Worm (Caenorhabditis elegans) whole organism, young adult: Measurements from ENCODE around the gene F55G1.15.

Experiments
- B0035.1 ChIP-seq: sonication (generic microtip); optimal IDR thresholded peaks from 2 replicates; lab custom pipeline; 2016; ENCODE audit warnings: missing genetic modification characterization, mild to moderate bottlenecking, missing compliant biosample characterization, missing genotype, missing genetic modification reagents
- B0261.1 ChIP-seq: sonication (generic microtip); optimal IDR thresholded peaks from 2 replicates; lab custom pipeline; 2016; ENCODE audit warnings: mild to moderate bottlenecking, missing genetic modification characterization, moderate library complexity, missing compliant biosample characterization
- B0336.3 ChIP-seq: fragments of 200-800 bp; sonication (Bioruptor generic); IDR thresholded peaks from 2 replicates; pipeline ENCODE4 v1.3.6; 2022; ENCODE audit warnings: missing genetic modification characterization, missing compliant biosample characterization
- C06A6.2 ChIP-seq: fragments of 200-800 bp; sonication (Bioruptor generic); conservative IDR thresholded peaks from 2 replicates; pipeline ENCODE4 v1.3.6; 2022; ENCODE audit warnings: missing genetic modification characterization, missing compliant biosample characterization
- F33H1.4 ChIP-seq: fragments of 200-800 bp; sonication (Bioruptor generic); IDR thresholded peaks from 2 replicates; pipeline ENCODE4 v1.3.6; 2022; ENCODE audit warnings: missing genetic modification reagents, missing genetic modification characterization, missing compliant biosample characterization
- F49E8.2 ChIP-seq: sonication (generic microtip); optimal IDR thresholded peaks from 3 replicates; lab custom pipeline; 2017; ENCODE audit warnings: missing genetic modification characterization, mild to moderate bottlenecking, missing compliant biosample characterization, antibody characterized with exemption, moderate library complexity; ENCODE audit not compliant: insufficient read depth
- F52B5.7 ChIP-seq: sonication (generic microtip); optimal IDR thresholded peaks from 2 replicates; lab custom pipeline; 2016; ENCODE audit warnings: mild to moderate bottlenecking, missing genetic modification characterization, missing compliant biosample characterization
- F57A8.1 ChIP-seq: fragments of 200-800 bp; sonication (Bioruptor generic); optimal IDR thresholded peaks from 2 replicates; lab custom pipeline; 2018; ENCODE audit warnings: mild to moderate bottlenecking, missing genetic modification characterization, moderate library complexity, missing compliant biosample characterization
- K11D2.4 ChIP-seq: fragments of 200-800 bp; sonication (Bioruptor generic); IDR thresholded peaks from 2 replicates; pipeline ENCODE4 v1.3.6; 2022; ENCODE audit warnings: missing genetic modification reagents, missing genetic modification characterization, missing compliant biosample characterization
- T26A5.8 ChIP-seq: sonication (generic microtip); optimal IDR thresholded peaks from 2 replicates; lab custom pipeline; 2016; ENCODE audit warnings: missing genetic modification characterization, missing compliant biosample characterization
- Y53G8AR.9 ChIP-seq: fragments of 200-800 bp; sonication (Bioruptor generic); conservative IDR thresholded peaks from 2 replicates; pipeline ENCODE4 v1.3.6; 2022; ENCODE audit warnings: missing genetic modification reagents, missing genetic modification characterization, missing compliant biosample characterization
- Y67H2A.10 ChIP-seq: fragments of 200-800 bp; sonication (Bioruptor generic); conservative IDR thresholded peaks from 2 replicates; pipeline ENCODE4 v1.3.6; 2022; ENCODE audit warnings: missing genetic modification reagents, missing genetic modification characterization, missing compliant biosample characterization
- attf-5 ChIP-seq: fragments of 200-800 bp; sonication (Bioruptor generic); optimal IDR thresholded peaks from 2 replicates; lab custom pipeline; 2018; ENCODE audit warnings: mild to moderate bottlenecking, missing genetic modification characterization, missing compliant biosample characterization
- bed-2 ChIP-seq: fragments of 200-800 bp; sonication (Bioruptor generic); IDR thresholded peaks from 2 replicates; pipeline ENCODE4 v1.3.6; 2022; ENCODE audit warnings: missing genetic modification reagents, missing genetic modification characterization, missing compliant biosample characterization
- ccch-3 ChIP-seq: fragments of 200-800 bp; sonication (Bioruptor generic); optimal IDR thresholded peaks from 2 replicates; lab custom pipeline; 2018; ENCODE audit warnings: mild to moderate bottlenecking, missing genetic modification characterization, missing compliant biosample characterization
- cebp-1 ChIP-seq, 2 experiments: fragments of 200-800 bp in 1 of 2; sonication (Bioruptor generic) in 1 of 2; sonication (generic microtip) in 1 of 2; IDR thresholded peaks in 1 of 2; optimal IDR thresholded peaks in 1 of 2; 2 replicates each; pipeline versions ENCODE4 v1.3.6 to Lab custom; 2017 to 2022; ENCODE audit warnings: missing compliant biosample characterization in 2 of 2, missing genetic modification characterization in 2 of 2, mild to moderate bottlenecking in 1 of 2, missing genetic modification reagents in 1 of 2, moderate library complexity in 1 of 2
- ceh-40 ChIP-seq: fragments of 200-800 bp; sonication (Bioruptor generic); IDR thresholded peaks from 2 replicates; pipeline ENCODE4 v1.3.6; 2022; ENCODE audit warnings: missing genetic modification characterization, missing compliant biosample characterization
- ceh-58 ChIP-seq: fragments of 200-800 bp; sonication (Bioruptor generic); IDR thresholded peaks from 2 replicates; pipeline ENCODE4 v1.3.6; 2022; ENCODE audit warnings: missing genetic modification characterization, missing compliant biosample characterization
- ceh-91 ChIP-seq: fragments of 200-800 bp; sonication (Bioruptor generic); IDR thresholded peaks from 2 replicates; pipeline ENCODE4 v1.3.6; 2022; ENCODE audit warnings: missing genetic modification reagents, missing genetic modification characterization, missing compliant biosample characterization
- die-1 ChIP-seq: sonication (generic microtip); optimal IDR thresholded peaks from 2 replicates; lab custom pipeline; 2016; ENCODE audit warnings: missing genotype, mild to moderate bottlenecking, missing genetic modification characterization, missing compliant biosample characterization
- dox-1 ChIP-seq: fragments of 200-800 bp; sonication (Bioruptor generic); IDR thresholded peaks from 2 replicates; pipeline ENCODE4 v1.3.6; 2022; ENCODE audit warnings: missing genetic modification reagents, missing genetic modification characterization, missing compliant biosample characterization
- dpff-1 ChIP-seq: sonication (generic microtip); optimal IDR thresholded peaks from 2 replicates; lab custom pipeline; 2017; ENCODE audit warnings: mild to moderate bottlenecking, missing genetic modification characterization, missing compliant biosample characterization
- egl-18 ChIP-seq: fragments of 200-800 bp; sonication (Bioruptor generic); IDR thresholded peaks from 2 replicates; pipeline ENCODE4 v1.3.6; 2022; ENCODE audit warnings: missing genetic modification reagents, missing genetic modification characterization, missing compliant biosample characterization
- egl-44 ChIP-seq: fragments of 200-800 bp; sonication (Bioruptor generic); IDR thresholded peaks from 2 replicates; pipeline ENCODE4 v1.3.6; 2022; ENCODE audit warnings: missing genetic modification reagents, missing genetic modification characterization, missing compliant biosample characterization
- ets-4 ChIP-seq: fragments of 200-800 bp; sonication (Bioruptor generic); optimal IDR thresholded peaks from 2 replicates; lab custom pipeline; 2018; ENCODE audit warnings: mild to moderate bottlenecking, missing genetic modification characterization, missing compliant biosample characterization
- fkh-3 ChIP-seq: sonication (generic microtip); optimal IDR thresholded peaks from 2 replicates; lab custom pipeline; 2016; ENCODE audit warnings: mild to moderate bottlenecking, missing genetic modification characterization, missing compliant biosample characterization
- him-1 ChIP-seq: sonication (generic microtip); optimal IDR thresholded peaks from 2 replicates; lab custom pipeline; 2016; ENCODE audit warnings: missing genotype, missing genetic modification reagents, missing genetic modification characterization, missing compliant biosample characterization
- hlh-12 ChIP-seq: sonication (generic microtip); optimal IDR thresholded peaks from 2 replicates; lab custom pipeline; 2016; ENCODE audit warnings: missing genetic modification characterization, missing compliant biosample characterization
- hmg-1.2 ChIP-seq: fragments of 200-800 bp; sonication (Bioruptor generic); IDR thresholded peaks from 2 replicates; pipeline ENCODE4 v1.3.6; 2022; ENCODE audit warnings: missing genetic modification reagents, missing genetic modification characterization, missing compliant biosample characterization
- hmg-20 ChIP-seq: fragments of 200-800 bp; sonication (Bioruptor generic); IDR thresholded peaks from 2 replicates; pipeline ENCODE4 v1.3.6; 2022; ENCODE audit warnings: missing genetic modification reagents, missing genetic modification characterization, missing compliant biosample characterization
- hsf-1 ChIP-seq: fragments of 200-800 bp; sonication (Bioruptor generic); IDR thresholded peaks from 2 replicates; pipeline ENCODE4 v1.3.6; 2022; ENCODE audit warnings: missing genetic modification reagents, missing genetic modification characterization, missing compliant biosample characterization
- let-526 ChIP-seq: fragments of 200-800 bp; sonication (Bioruptor generic); IDR thresholded peaks from 2 replicates; pipeline ENCODE4 v1.3.6; 2022; ENCODE audit warnings: missing genetic modification reagents, missing genetic modification characterization, missing compliant biosample characterization
- lin-35 ChIP-seq, 3 experiments: fragments of 150-350 bp in 2 of 3; sonication (generic microtip) in 1 of 3; optimal IDR thresholded peaks; 2 replicates each; lab custom pipeline; 2014 to 2018; ENCODE audit warnings: missing biosample characterization in 3 of 3, missing genetic modification characterization in 3 of 3, missing genetic modification reagents in 3 of 3
- lin-40 ChIP-seq: sonication (generic microtip); optimal IDR thresholded peaks from 2 replicates; lab custom pipeline; 2016; ENCODE audit warnings: missing genetic modification characterization, mild to moderate bottlenecking, missing compliant biosample characterization, missing genotype, missing genetic modification reagents
- lin-54 ChIP-seq: fragments of 200-800 bp; sonication (Bioruptor generic); optimal IDR thresholded peaks from 2 replicates; lab custom pipeline; 2018; ENCODE audit warnings: mild to moderate bottlenecking, missing genetic modification characterization, missing compliant biosample characterization
- madf-10 ChIP-seq: sonication (generic microtip); optimal IDR thresholded peaks from 2 replicates; lab custom pipeline; 2016; ENCODE audit warnings: mild to moderate bottlenecking, missing genetic modification characterization, missing compliant biosample characterization
- madf-3 ChIP-seq: fragments of 200-800 bp; sonication (Bioruptor generic); IDR thresholded peaks from 2 replicates; pipeline ENCODE4 v1.3.6; 2022; ENCODE audit warnings: missing genetic modification reagents, missing genetic modification characterization, missing compliant biosample characterization
- madf-6 ChIP-seq: fragments of 200-800 bp; sonication (Bioruptor generic); IDR thresholded peaks from 2 replicates; pipeline ENCODE4 v1.3.6; 2022; ENCODE audit warnings: missing genetic modification reagents, missing genetic modification characterization, missing compliant biosample characterization
- mxl-1 ChIP-seq: sonication (generic microtip); optimal IDR thresholded peaks from 2 replicates; lab custom pipeline; 2016; ENCODE audit warnings: missing genetic modification characterization, missing compliant biosample characterization
- pbrm-1 ChIP-seq: fragments of 200-800 bp; sonication (Bioruptor generic); IDR thresholded peaks from 2 replicates; pipeline ENCODE4 v1.3.6; 2022; ENCODE audit warnings: missing genetic modification reagents, missing genetic modification characterization, missing compliant biosample characterization
- rcor-1 ChIP-seq: fragments of 200-800 bp; sonication (Bioruptor generic); IDR thresholded peaks from 2 replicates; pipeline ENCODE4 v1.3.6; 2022; ENCODE audit warnings: missing genetic modification reagents, missing genetic modification characterization, missing compliant biosample characterization
- rec-8 ChIP-seq, 2 experiments: sonication (generic microtip); optimal IDR thresholded peaks; 2 replicates each; lab custom pipeline; 2016; ENCODE audit warnings: mild to moderate bottlenecking in 2 of 2, missing genetic modification characterization in 2 of 2, missing genetic modification reagents in 2 of 2, missing genotype in 2 of 2, missing biosample characterization in 1 of 2, missing compliant biosample characterization in 1 of 2, moderate library complexity in 1 of 2
- tbp1 ChIP-seq: fragments of 200-800 bp; sonication (Bioruptor generic); optimal IDR thresholded peaks from 2 replicates; lab custom pipeline; 2018; ENCODE audit warnings: mild to moderate bottlenecking, missing genetic modification characterization, missing compliant biosample characterization
- tbx-9 ChIP-seq: sonication (generic microtip); optimal IDR thresholded peaks from 2 replicates; lab custom pipeline; 2016; ENCODE audit warnings: borderline replicate concordance, missing genetic modification characterization, inconsistent platforms, missing compliant biosample characterization
- unc-130 ChIP-seq: sonication (generic microtip); optimal IDR thresholded peaks from 2 replicates; lab custom pipeline; 2016; ENCODE audit warnings: missing genetic modification reagents, missing genetic modification characterization, missing compliant biosample characterization
- zim-3 ChIP-seq: sonication (generic microtip); optimal IDR thresholded peaks from 2 replicates; lab custom pipeline; 2017; ENCODE audit warnings: mild to moderate bottlenecking, missing genetic modification characterization, moderate library complexity, missing compliant biosample characterization
- ztf-18 ChIP-seq: sonication (generic microtip); optimal IDR thresholded peaks from 2 replicates; lab custom pipeline; 2016; ENCODE audit warnings: missing genotype, mild to moderate bottlenecking, missing genetic modification characterization, missing compliant biosample characterization
- ztf-22 ChIP-seq: fragments of 200-800 bp; sonication (Bioruptor generic); optimal IDR thresholded peaks from 2 replicates; lab custom pipeline; 2018; ENCODE audit warnings: mild to moderate bottlenecking, missing genetic modification characterization, moderate library complexity, missing compliant biosample characterization
- ztf-28 ChIP-seq: fragments of 200-800 bp; sonication (Bioruptor generic); IDR thresholded peaks from 2 replicates; pipeline ENCODE4 v1.3.6; 2022; ENCODE audit warnings: missing genetic modification reagents, missing genetic modification characterization, missing compliant biosample characterization

Gene F55G1.15

ce11 chrIV:7507305-7507704 lies 6.1 kb upstream of the F55G1.15 start (continued):
- peak; percentile 35 for TF ChIP-seq lin-40 (tag; lab: Kevin White, UChicago)
- no peak for TF ChIP-seq B0261.1
- TF ChIP-seq lin-35 (GFP tag; optimal IDR thresholded peaks at IDR 0.05; lab: Kevin White, UChicago), result no peak
- TF ChIP-seq madf-3, result 0 out of 2 replicates have a peak, but pooled peaks have one; percentile 54
- TF ChIP-seq T26A5.8 (tag; lab: Kevin White, UChicago), result no peak
- TF ChIP-seq B0336.3, result no peak
- peak; percentile 47; the same call in 1 of the 2 replicates for TF ChIP-seq Y53G8AR.9
- TF ChIP-seq F49E8.2 (tag; lab: Kevin White, UChicago), result no peak
- peak; percentile 21 for TF ChIP-seq lin-54 (GFP tag; lab: Kevin White, UChicago)
- 0 out of 2 replicates have a peak, but pooled peaks have one; percentile 62 for TF ChIP-seq ceh-40 (GFP tag; lab: Robert Waterston, UW)
- no peak for TF ChIP-seq let-526 (GFP tag; lab: Robert Waterston, UW)
- no peak for TF ChIP-seq hlh-12
- TF ChIP-seq Y67H2A.10 (GFP tag; lab: Robert Waterston, UW), result 0 out of 2 replicates have a peak, but pooled peaks have one; percentile 51
- no peak for TF ChIP-seq die-1 (tag; lab: Kevin White, UChicago)
- no peak for TF ChIP-seq ceh-91
- no peak for TF ChIP-seq attf-5 (GFP tag; lab: Kevin White, UChicago)
- TF ChIP-seq tbx-9, result no peak
- no peak for TF ChIP-seq rcor-1
- no peak for TF ChIP-seq F33H1.4
- no peak for TF ChIP-seq hsf-1 (GFP tag; lab: Robert Waterston, UW)
- no peak for TF ChIP-seq unc-130 (GFP tag; lab: Kevin White, UChicago)
- TF ChIP-seq ccch-3, result no peak
- TF ChIP-seq tbp1 (GFP tag; lab: Kevin White, UChicago), result no peak
- no peak for TF ChIP-seq rec-8 (tag; optimal IDR thresholded peaks at IDR 0.05; lab: Kevin White, UChicago)
- no peak for TF ChIP-seq ztf-18 (tag; lab: Kevin White, UChicago)
- no peak for TF ChIP-seq zim-3 (tag; lab: Kevin White, UChicago)
- TF ChIP-seq ets-4 (GFP tag; lab: Kevin White, UChicago), result no peak
- no peak for TF ChIP-seq egl-44 (GFP tag; lab: Robert Waterston, UW)
- TF ChIP-seq pbrm-1, result peak; percentile 37; the same call in 1 of the 2 replicates
- TF ChIP-seq fkh-3, result no peak
- TF ChIP-seq dpff-1 (tag; lab: Kevin White, UChicago), result no peak
- TF ChIP-seq F52B5.7, result no peak
- no peak for TF ChIP-seq cebp-1 (GFP tag; IDR thresholded peaks at IDR 0.05; lab: Robert Waterston, UW)
- TF ChIP-seq cebp-1 (tag; optimal IDR thresholded peaks at IDR 0.05; lab: Kevin White, UChicago), result peak; percentile 57
- no peak for TF ChIP-seq F57A8.1 (GFP tag; lab: Kevin White, UChicago)

- TF ChIP-seq ztf-28 (GFP tag; lab: Robert Waterston, UW) (no peak), B0035.1 (tag; lab: Kevin White, UChicago) (no peak), lin-40 (tag; lab: Kevin White, UChicago) (no peak), egl-18 (no peak), ceh-58 (GFP tag; lab: Robert Waterston, UW) (no peak), madf-6 (0 out of 2 replicates have a peak, but pooled peaks have one; percentile 9), ztf-22 (GFP tag; lab: Kevin White, UChicago) (no peak), dox-1 (GFP tag; lab: Robert Waterston, UW) (no peak), him-1 (tag; lab: Kevin White, UChicago) (no peak), hmg-20 (no peak), K11D2.4 (GFP tag; lab: Robert Waterston, UW) (no peak), fkh-3 (no peak), tbp1 (GFP tag; lab: Kevin White, UChicago) (no peak), ets-4 (GFP tag; lab: Kevin White, UChicago) (peak; percentile 5), madf-10 (tag; lab: Kevin White, UChicago) (no peak), hmg-1.2 (GFP tag; lab: Robert Waterston, UW) (0 out of 2 replicates have a peak, but pooled peaks have one; percentile 6), B0261.1 (no peak), mxl-1 (no peak), ceh-91 (no peak), C06A6.2 (GFP tag; lab: Robert Waterston, UW) (no peak), bed-2 (GFP tag; lab: Robert Waterston, UW) (no peak)
These were observed 5.5 kb upstream of the F55G1.15 start for ce11 chrIV:7506711-7507110.
